Fruit fly (Drosophila melanogaster) whole organism, pupa: ENCODE results near the gene Alp5.

Experiments
- CG10348 ChIP-seq: fragments of 200-800 bp; sonication (Bioruptor generic); IDR thresholded peaks from 2 replicates; pipeline ENCODE4 v1.3.6; 2022; ENCODE audit warnings: missing biosample characterization, missing genetic modification characterization
- CG12605 ChIP-seq: fragments of 200-800 bp; sonication (Bioruptor generic); IDR thresholded peaks from 2 replicates; pipeline ENCODE4 v1.3.6; 2022; ENCODE audit warnings: missing biosample characterization, missing genetic modification characterization
- CG14655 ChIP-seq: fragments of 200-800 bp; sonication (Bioruptor generic); optimal IDR thresholded peaks from 3 replicates; lab custom pipeline; 2017; ENCODE audit warnings: mild to moderate bottlenecking, missing biosample characterization, missing genetic modification reagents, missing genetic modification characterization
- CG15710 ChIP-seq: fragments of 200-800 bp; sonication (Bioruptor generic); optimal IDR thresholded peaks from 2 replicates; lab custom pipeline; 2018; ENCODE audit warnings: missing biosample characterization, mild to moderate bottlenecking, missing genetic modification characterization, moderate library complexity
- CG17806 ChIP-seq: fragments of 200-800 bp; sonication (Bioruptor generic); optimal IDR thresholded peaks from 2 replicates; lab custom pipeline; 2018; ENCODE audit warnings: missing biosample characterization, mild to moderate bottlenecking, missing genetic modification characterization, moderate library complexity
- CG34367 ChIP-seq: fragments of 200-800 bp; sonication (Bioruptor generic); optimal IDR thresholded peaks from 2 replicates; lab custom pipeline; 2018; ENCODE audit warnings: missing biosample characterization, mild to moderate bottlenecking, missing genetic modification characterization
- CG8159 ChIP-seq: fragments of 200-800 bp; sonication (Bioruptor generic); optimal IDR thresholded peaks from 3 replicates; lab custom pipeline; 2018; ENCODE audit warnings: missing biosample characterization, mild to moderate bottlenecking, missing genetic modification characterization, moderate library complexity
- EcR ChIP-seq: fragments of 200-800 bp; sonication (Bioruptor generic); optimal IDR thresholded peaks from 3 replicates; lab custom pipeline; 2019; ENCODE audit warnings: missing biosample characterization, missing genetic modification characterization, mild to moderate bottlenecking, moderate library complexity, missing genetic modification reagents
- Ets98B ChIP-seq: fragments of 200-800 bp; sonication (Bioruptor generic); IDR thresholded peaks from 2 replicates; pipeline ENCODE4 v1.3.6; 2022; ENCODE audit warnings: missing biosample characterization, missing genetic modification characterization
- gl ChIP-seq: fragments of 200-800 bp; sonication (Bioruptor generic); optimal IDR thresholded peaks from 2 replicates; lab custom pipeline; 2018; ENCODE audit warnings: missing biosample characterization, mild to moderate bottlenecking, missing genetic modification characterization
- rn ChIP-seq: fragments of 200-800 bp; sonication (Bioruptor generic); IDR thresholded peaks from 2 replicates; pipeline ENCODE4 v1.3.6; 2022; ENCODE audit warnings: missing biosample characterization, missing genetic modification characterization

DNA sequence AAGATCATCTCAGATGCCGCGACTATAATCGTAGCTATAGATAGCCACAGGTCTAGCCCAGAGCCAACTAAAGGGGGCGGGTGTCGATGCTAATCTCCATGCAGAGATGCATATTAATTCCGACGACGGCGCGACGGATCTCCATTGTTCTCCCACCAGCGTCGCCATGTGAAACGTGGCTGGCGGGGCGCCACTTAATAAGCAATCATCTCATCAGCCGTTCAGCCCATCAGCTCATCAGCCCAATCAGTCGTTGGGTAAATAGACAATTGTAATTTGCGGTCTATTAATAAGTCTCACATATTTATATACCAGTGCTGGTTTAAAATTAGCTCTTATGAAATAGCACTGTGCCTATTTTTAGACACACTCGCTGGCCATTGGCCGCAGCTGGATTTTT is 18.7 kb upstream of the Alp5 start:
- TF ChIP-seq CG8159 (no peak), CG12605 (no peak), gl (tag; lab: Kevin White, UChicago) (no peak), Ets98B (no peak), EcR (GFP tag; lab: Kevin White, UChicago) (no peak), CG10348 (GFP tag; lab: Robert Waterston, UW) (no peak), rn (GFP tag; lab: Robert Waterston, UW) (no peak), CG14655 (GFP tag; lab: Kevin White, UChicago) (no peak), CG17806 (tag; lab: Kevin White, UChicago) (no peak), CG15710 (no peak), CG34367 (tag; lab: Kevin White, UChicago) (no peak)
